Worm (Caenorhabditis elegans) whole organism, early embryonic: ENCODE measurements around the gene sri-32.

Experiments used
- scrt-1 ChIP-seq: fragments of 200-800 bp; sonication (Bioruptor generic); IDR thresholded peaks from 2 replicates; pipeline ENCODE4 v1.3.6; 2022; ENCODE audit warnings: missing genetic modification characterization, missing compliant biosample characterization
- tbx-37 ChIP-seq: fragments of 200-800 bp; sonication (Bioruptor generic); conservative IDR thresholded peaks from 2 replicates; pipeline ENCODE4 v1.3.6; 2022; ENCODE audit warnings: missing genetic modification reagents, missing genetic modification characterization, missing compliant biosample characterization

DNA sequence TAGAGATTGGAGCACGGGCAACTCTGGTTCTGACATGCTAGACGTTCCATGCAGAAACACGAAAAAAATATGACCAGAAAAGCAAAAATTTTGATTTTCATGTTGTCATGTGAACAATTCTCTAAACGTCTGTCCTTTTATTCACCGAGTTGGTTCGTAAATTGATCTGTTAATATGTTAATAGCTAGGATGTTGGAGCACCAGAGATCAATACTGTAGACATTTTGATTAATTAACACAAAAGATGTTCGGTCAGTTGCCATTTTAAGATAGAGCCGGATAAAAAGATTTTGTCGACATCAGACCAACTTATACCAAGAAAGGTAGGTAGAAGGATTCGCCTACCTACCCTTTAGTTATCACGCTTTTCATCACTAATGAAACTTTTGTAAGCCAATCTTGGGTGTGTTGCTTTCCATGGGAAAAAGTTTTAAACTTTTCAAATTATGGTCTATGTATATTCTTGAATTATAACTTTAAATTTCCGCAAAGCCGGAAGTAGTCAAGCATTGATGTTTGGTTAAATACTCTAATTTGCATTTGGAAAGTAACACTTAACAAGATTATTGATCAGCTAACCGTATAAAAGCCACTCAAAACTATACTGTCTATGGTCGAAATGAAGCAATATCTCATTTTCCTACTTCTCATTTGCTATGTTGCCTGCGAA, 4.6 kb downstream of the sri-32 start, which contains the start of the genes T10D4.11 and T10D4.1:
- TF ChIP-seq scrt-1 (GFP tag; lab: Robert Waterston, UW) (no peak), tbx-37 (GFP tag; lab: Robert Waterston, UW) (no peak)
